Worm (Caenorhabditis elegans) whole organism, young adult: ENCODE data around the gene fbxb-97.

ENCODE experiments used
- Y67H2A.10 ChIP-seq: fragments of 200-800 bp; sonication (Bioruptor generic); conservative IDR thresholded peaks from 2 replicates; pipeline ENCODE4 v1.3.6; 2022; ENCODE audit warnings: missing genetic modification reagents, missing genetic modification characterization, missing compliant biosample characterization
- ama-1 ChIP-seq, 3 experiments: fragments of 150-350 bp in 1 of 3; sonication (generic microtip) in 2 of 3; optimal IDR thresholded peaks; 2 replicates each; lab custom pipeline; 2014 to 2018; ENCODE audit warnings: missing biosample characterization in 2 of 3, missing genetic modification characterization in 2 of 3, missing genetic modification reagents in 2 of 3
- mel-28 ChIP-seq: sonication (generic microtip); optimal IDR thresholded peaks from 2 replicates; lab custom pipeline; 2016; ENCODE audit warnings: borderline replicate concordance, mild to moderate bottlenecking, missing genetic modification characterization, missing compliant biosample characterization

ce11 chrII:1875658-1876057 is 27.7 kb upstream of the fbxb-97 start, which contains the start of gene math-13:
- TF ChIP-seq mel-28 (tag; lab: Kevin White, UChicago) (no peak), ama-1 (optimal IDR thresholded peaks at IDR 0.05; lab: Kevin White, UChicago) (no peak), ama-1 (GFP tag; optimal IDR thresholded peaks at IDR 0.05; lab: Kevin White, UChicago) (no peak), Y67H2A.10 (GFP tag; lab: Robert Waterston, UW) (no peak)
